Worm (Caenorhabditis elegans) whole organism, mixed stage, embryonic: ENCODE measurements around the gene ugt-13.

Source experiments
- elt-1 ChIP-seq: sonication (generic microtip); optimal IDR thresholded peaks from 2 replicates; lab custom pipeline; 2017; ENCODE audit warnings: missing genetic modification characterization, mild to moderate bottlenecking, missing compliant biosample characterization, antibody characterized with exemption, moderate library complexity, borderline replicate concordance; ENCODE audit not compliant: insufficient read depth
- mep-1 ChIP-seq: fragments of 150-350 bp; optimal IDR thresholded peaks from 2 replicates; lab custom pipeline; 2017; ENCODE audit warnings: missing biosample characterization, missing genetic modification reagents, missing genetic modification characterization, inconsistent platforms

ce11 chrV:4881377-4881776 is 27.3 kb upstream of the ugt-13 start, which contains the start of gene str-32:
- no peak for TF ChIP-seq elt-1 (tag; lab: Kevin White, UChicago)
- no peak for TF ChIP-seq mep-1 (tag; lab: Kevin White, UChicago)
